Worm (Caenorhabditis elegans): ENCODE data around the gene phb-2.
A peak's percentile ranks its signal among the peaks of the same experiment; 100 is the strongest.

Gene phb-2

DNA sequence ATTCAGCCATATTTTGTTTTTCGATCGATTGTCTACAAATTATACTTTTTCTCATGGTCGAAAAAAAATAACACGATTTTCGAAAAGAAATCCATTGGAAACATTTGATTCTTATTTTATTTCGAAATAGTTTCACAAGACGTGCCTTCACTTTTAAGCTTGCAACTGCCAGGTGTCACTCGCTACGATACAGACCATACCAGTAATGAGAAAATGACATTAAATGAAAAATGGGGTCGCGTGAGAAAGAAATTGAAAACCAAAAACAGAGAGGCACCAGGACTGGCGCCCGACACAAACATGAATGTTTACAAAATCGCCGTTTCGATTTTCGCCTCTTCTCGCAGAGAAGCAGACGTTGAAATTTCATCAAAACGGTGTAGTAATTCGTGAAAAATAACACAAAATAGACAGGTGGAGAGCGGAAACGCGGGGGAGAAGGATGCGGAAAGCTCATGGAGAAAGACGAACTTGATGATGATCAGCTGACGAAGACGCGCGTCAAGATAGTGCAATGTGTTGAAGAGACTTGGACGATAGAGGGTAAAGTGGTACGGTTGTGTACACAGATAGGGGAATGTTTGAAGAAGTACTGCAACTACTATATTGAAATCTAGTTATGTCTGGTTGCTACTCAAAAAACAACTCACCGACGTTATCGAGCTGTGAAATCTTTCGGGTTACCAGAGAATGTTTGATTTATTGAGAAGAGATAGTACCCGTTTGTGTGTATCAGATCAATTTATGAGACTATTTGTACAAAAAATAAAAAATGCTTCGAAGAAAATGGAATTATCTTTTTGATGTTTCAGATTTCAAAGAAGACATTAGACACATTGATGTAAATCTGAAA, 14.9 kb upstream of the phb-2 start:
- TF ChIP-seq hmg-11 (tag; optimal IDR thresholded peaks at IDR 0.05) (no peak), elt-1 (tag; optimal IDR thresholded peaks at IDR 0.05) (peak; percentile 81), pha-4 (tag; optimal IDR thresholded peaks at IDR 0.05) (peak; percentile 87)

DNA sequence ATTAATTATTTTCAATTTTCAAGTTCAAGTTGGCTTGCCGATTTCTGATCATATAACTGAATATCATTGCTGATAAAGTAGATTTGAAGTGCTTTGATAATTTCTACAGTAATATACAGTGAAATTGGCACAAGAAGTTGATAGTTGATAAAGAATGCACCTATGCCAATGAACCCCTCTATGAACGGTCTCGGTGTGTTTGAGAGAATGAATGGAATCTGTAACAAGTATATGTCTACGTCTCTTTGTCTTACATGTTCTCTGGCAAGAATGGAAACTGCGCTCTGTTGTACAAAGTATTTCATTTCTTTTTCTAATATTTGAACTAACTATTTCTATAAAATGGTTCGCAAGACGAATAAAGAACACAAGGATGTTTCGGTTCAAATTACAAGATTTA, 9.5 kb upstream of the phb-2 start, which contains the start of gene T24H7.8:
Gene T24H7.8, plus strand, starts transcription at position 301 of the 400 bp plus-strand sequence.
- TF ChIP-seq nhr-77 (tag; optimal IDR thresholded peaks at IDR 0.05) (no peak), nhr-23 (tag; optimal IDR thresholded peaks at IDR 0.05) (no peak), daf-12 (tag; optimal IDR thresholded peaks at IDR 0.05) (no peak), skn-1 (tag; optimal IDR thresholded peaks at IDR 0.05) (no peak)

DNA sequence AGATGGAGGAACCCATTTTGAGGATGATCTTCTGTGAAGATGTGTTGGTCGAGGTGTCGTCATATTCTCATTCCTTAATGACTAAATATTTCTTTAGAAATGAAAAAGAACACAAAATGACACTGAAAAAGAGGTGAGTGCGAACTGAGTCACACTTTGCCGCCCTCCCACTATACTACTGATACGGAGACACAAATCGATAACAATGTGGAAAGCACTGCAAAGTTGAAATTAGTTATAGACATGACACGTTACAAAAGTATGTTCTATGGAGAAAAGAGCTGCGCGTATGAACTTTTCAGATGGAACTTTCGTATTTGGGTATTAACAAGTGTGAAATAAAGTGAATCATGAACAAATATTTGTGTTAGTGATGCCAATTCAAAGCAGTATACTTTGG, 7.0 kb upstream of the phb-2 start, which contains the start of gene tat-4:
Gene tat-4, minus strand, starts transcription at position 117 of the 400 bp plus-strand sequence.
- TF ChIP-seq elt-3 (tag; optimal IDR thresholded peaks at IDR 0.05) (no peak), nhr-43 (tag; optimal IDR thresholded peaks at IDR 0.05; ENCODE audit: poor library complexity, severe bottlenecking) (no peak), pqm-1 (tag; optimal IDR thresholded peaks at IDR 0.05) (peak; percentile 69), fos-1 (tag; optimal IDR thresholded peaks at IDR 0.05) (no peak), elt-2 (tag; optimal IDR thresholded peaks at IDR 0.05) (peak; percentile 49)

DNA sequence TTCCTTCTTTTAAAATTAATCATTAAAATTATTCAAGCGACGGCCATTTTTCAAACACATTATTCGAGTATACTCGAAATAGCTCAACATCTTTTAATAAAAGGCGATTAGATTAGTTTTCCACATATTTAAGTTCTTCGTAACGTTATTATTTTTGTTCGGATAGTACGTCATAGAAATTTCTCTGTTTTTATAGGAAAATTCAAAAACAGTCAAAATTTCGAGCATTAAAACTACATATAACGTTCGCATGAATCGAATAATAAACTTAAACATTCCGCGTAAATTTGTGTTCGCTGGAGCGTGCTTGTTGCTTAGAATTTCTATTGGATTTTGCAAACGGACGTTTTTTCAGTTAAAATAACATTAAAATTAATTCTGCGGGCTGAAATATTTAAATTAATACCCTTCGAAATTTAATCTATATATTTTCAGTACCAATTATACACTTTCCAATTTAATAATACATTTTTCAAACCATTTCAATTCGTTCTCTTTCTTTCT, 6.0 kb upstream of the phb-2 start, which contains the start of gene blos-4:
Gene blos-4, plus strand, starts transcription at position 51 of the 504 bp plus-strand sequence.
- TF ChIP-seq fkh-2 (tag; optimal IDR thresholded peaks at IDR 0.05) (no peak), sea-2 (GFP tag; optimal IDR thresholded peaks at IDR 0.05) (no peak), zag-1 (tag; optimal IDR thresholded peaks at IDR 0.05) (no peak), egl-5 (tag; optimal IDR thresholded peaks at IDR 0.05) (no peak), elt-1 (tag; optimal IDR thresholded peaks at IDR 0.05) (no peak), egl-27 (tag; optimal IDR thresholded peaks at IDR 0.05) (no peak), lin-15B (tag; optimal IDR thresholded peaks at IDR 0.05) (no peak), unc-39 (tag; optimal IDR thresholded peaks at IDR 0.05) (no peak), ceh-9 (tag; optimal IDR thresholded peaks at IDR 0.05) (no peak)

DNA sequence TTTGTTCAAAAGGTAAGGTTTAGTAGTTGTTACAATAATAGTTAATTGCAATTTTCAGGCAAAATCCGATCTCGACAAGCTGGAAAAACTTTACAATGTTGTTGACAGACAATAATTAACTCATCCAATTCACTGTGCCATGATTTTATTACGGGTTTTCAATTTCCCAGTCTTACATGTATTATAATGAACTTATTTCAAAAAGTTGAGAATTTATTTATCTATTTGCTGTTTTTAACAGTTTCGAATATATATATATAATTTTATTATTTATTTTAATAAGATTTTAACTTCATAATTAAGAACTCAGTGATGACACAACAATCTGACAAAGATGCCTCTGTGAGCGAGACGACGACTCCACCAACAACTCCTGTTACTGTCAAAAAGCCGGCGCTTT, 5.2 kb upstream of the phb-2 start, which contains the start of gene lelo-1:
Gene lelo-1, plus strand, starts transcription at position 301 of the 400 bp plus-strand sequence.
- no peak for TF ChIP-seq fkh-10 (GFP tag; optimal IDR thresholded peaks at IDR 0.05)
- TF ChIP-seq elt-2 (tag; optimal IDR thresholded peaks at IDR 0.05) = no peak
- TF ChIP-seq daf-12 (tag; optimal IDR thresholded peaks at IDR 0.05) = no peak
- TF ChIP-seq pha-4 (tag; optimal IDR thresholded peaks at IDR 0.05) = no peak
- no peak for TF ChIP-seq nhr-67 (tag; optimal IDR thresholded peaks at IDR 0.05)
- no peak for TF ChIP-seq ceh-9 (tag; optimal IDR thresholded peaks at IDR 0.05)
- TF ChIP-seq ceh-82 (tag; optimal IDR thresholded peaks at IDR 0.05) = no peak
- no peak for TF ChIP-seq hmg-11 (tag; optimal IDR thresholded peaks at IDR 0.05)
- TF ChIP-seq aly-2 (tag; optimal IDR thresholded peaks at IDR 0.05) = no peak
- no peak for TF ChIP-seq ceh-16 (tag; optimal IDR thresholded peaks at IDR 0.05)

DNA sequence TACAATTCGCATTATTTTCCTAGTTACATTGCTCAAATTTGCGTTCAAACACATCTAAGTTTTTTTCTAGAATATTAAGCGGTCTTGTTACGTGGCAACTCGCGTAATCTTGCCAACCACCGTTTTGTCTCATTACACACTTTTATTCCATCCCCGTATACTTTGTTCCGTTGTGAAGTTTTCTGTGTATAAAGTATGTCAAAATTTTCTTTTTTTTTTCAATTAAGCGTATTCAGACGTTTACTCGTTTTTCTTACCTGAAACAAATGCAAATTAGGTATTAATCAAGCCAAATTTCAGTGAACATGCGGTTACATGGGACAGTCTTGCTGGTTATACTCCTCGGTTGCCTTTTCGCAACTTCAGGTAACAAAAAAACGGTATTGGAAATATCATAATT, 4.2 kb upstream of the phb-2 start, which contains the start of gene T24H7.2:
Gene T24H7.2, plus strand, starts transcription at position 301 of the 400 bp plus-strand sequence.
- TF ChIP-seq egl-27 (tag; optimal IDR thresholded peaks at IDR 0.05) = no peak
- TF ChIP-seq pqm-1 (tag; optimal IDR thresholded peaks at IDR 0.05) = no peak
- no peak for TF ChIP-seq elt-3 (tag; optimal IDR thresholded peaks at IDR 0.05)
- TF ChIP-seq elt-2 (tag; optimal IDR thresholded peaks at IDR 0.05) = no peak
- no peak for TF ChIP-seq nhr-23 (tag; optimal IDR thresholded peaks at IDR 0.05)
- no peak for TF ChIP-seq lsy-12 (tag; optimal IDR thresholded peaks at IDR 0.05)
- no peak for TF ChIP-seq unc-62 (GFP tag; optimal IDR thresholded peaks at IDR 0.05)
- TF ChIP-seq nhr-237 (tag; optimal IDR thresholded peaks at IDR 0.05) = no peak
- TF ChIP-seq fkh-10 (GFP tag; optimal IDR thresholded peaks at IDR 0.05) = no peak
- no peak for TF ChIP-seq ceh-9 (tag; optimal IDR thresholded peaks at IDR 0.05)
- TF ChIP-seq ztf-4 (tag; optimal IDR thresholded peaks at IDR 0.05) = no peak
- no peak for TF ChIP-seq egl-5 (tag; optimal IDR thresholded peaks at IDR 0.05)
- TF ChIP-seq elt-1 (tag; optimal IDR thresholded peaks at IDR 0.05) = no peak
- no peak for TF ChIP-seq eor-1 (tag; optimal IDR thresholded peaks at IDR 0.05)
- TF ChIP-seq unc-39 (tag; optimal IDR thresholded peaks at IDR 0.05) = no peak

All from whole organism, L3 larva.